Worm (Caenorhabditis elegans): ENCODE measurements around the gene C25E10.8.

The C25E10.8 gene

ce11 chrV:9016479-9016878 is 37.4 kb downstream of the C25E10.8 start, which contains the start of gene oac-40:
Gene oac-40, plus strand, starts transcription at chrV:9016779.
- no peak for TF ChIP-seq ceh-88 (GFP tag; IDR thresholded peaks at IDR 0.05)
- no peak for TF ChIP-seq jun-1 (tag; optimal IDR thresholded peaks at IDR 0.05)
- no peak for TF ChIP-seq zag-1 (tag; optimal IDR thresholded peaks at IDR 0.05)
- TF ChIP-seq lir-3 (tag; optimal IDR thresholded peaks at IDR 0.05; ENCODE audit: poor library complexity) = no peak
- no peak for TF ChIP-seq zip-4 (GFP tag; optimal IDR thresholded peaks at IDR 0.05)
- TF ChIP-seq swsn-7 (tag; optimal IDR thresholded peaks at IDR 0.05) = no peak
- no peak for TF ChIP-seq C34B4.2 (tag; optimal IDR thresholded peaks at IDR 0.05)
- no peak for TF ChIP-seq nhr-11 (tag; optimal IDR thresholded peaks at IDR 0.05)
- TF ChIP-seq isw-1 (GFP tag; IDR thresholded peaks at IDR 0.05) = no peak
- no peak for TF ChIP-seq nhr-12 (tag; optimal IDR thresholded peaks at IDR 0.05)
- TF ChIP-seq sptf-1 (tag; optimal IDR thresholded peaks at IDR 0.05) = no peak
- no peak for TF ChIP-seq ztf-4 (tag; optimal IDR thresholded peaks at IDR 0.05)
- no peak for TF ChIP-seq lin-15B (tag; optimal IDR thresholded peaks at IDR 0.05)

DNA sequence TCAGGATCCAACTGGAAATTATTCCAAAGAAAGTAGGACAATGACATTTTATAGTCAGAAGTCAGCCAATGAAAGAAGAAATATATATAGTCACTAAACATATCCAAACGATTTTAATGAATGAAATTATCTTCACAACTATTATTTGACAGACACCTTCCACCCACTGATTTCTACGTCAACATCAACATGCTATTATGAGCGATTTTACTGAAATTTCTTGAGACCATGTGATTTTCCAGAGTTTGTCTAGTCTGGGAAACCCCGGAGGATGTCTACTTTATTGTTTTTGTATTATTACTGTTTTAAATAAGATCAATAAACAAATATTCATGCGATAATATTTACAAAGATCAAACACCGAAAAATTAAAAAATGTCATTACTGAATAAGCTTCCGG is 38.3 kb downstream of the C25E10.8 start, which contains the start of gene srt-18:
srt-18 (minus strand) TSS at position 101 of the 400 bp plus-strand sequence.
- TF ChIP-seq fos-1 (tag; optimal IDR thresholded peaks at IDR 0.05) = no peak
- no peak for TF ChIP-seq hlh-17 (GFP tag; optimal IDR thresholded peaks at IDR 0.05; ENCODE audit: borderline replicate concordance)
- TF ChIP-seq nhr-12 (tag; optimal IDR thresholded peaks at IDR 0.05) = no peak
- no peak for TF ChIP-seq mef-2 (tag; optimal IDR thresholded peaks at IDR 0.05)
- no peak for TF ChIP-seq sox-4 (tag; optimal IDR thresholded peaks at IDR 0.05)

- TF ChIP-seq hlh-17 (GFP tag; optimal IDR thresholded peaks at IDR 0.05; ENCODE audit: borderline replicate concordance) (no peak), unc-62 (GFP tag; optimal IDR thresholded peaks at IDR 0.05) (no peak), lsy-2 (tag; optimal IDR thresholded peaks at IDR 0.05) (no peak), pag-3 (tag; optimal IDR thresholded peaks at IDR 0.05; ENCODE audit: borderline replicate concordance, insufficient read depth) (no peak), xbp-1 (tag; optimal IDR thresholded peaks at IDR 0.05) (no peak), efl-3 (GFP tag; optimal IDR thresholded peaks at IDR 0.05) (no peak), zip-4 (GFP tag; optimal IDR thresholded peaks at IDR 0.05) (no peak), zag-1 (tag; optimal IDR thresholded peaks at IDR 0.05) (no peak), snpc-4 (tag; optimal IDR thresholded peaks at IDR 0.05) (no peak), lin-13 (GFP tag; optimal IDR thresholded peaks at IDR 0.05) (no peak), tlp-1 (tag; optimal IDR thresholded peaks at IDR 0.05) (no peak), ceh-88 (GFP tag; IDR thresholded peaks at IDR 0.05) (no peak), aha-1 (tag; optimal IDR thresholded peaks at IDR 0.05) (no peak), sup-37 (GFP tag; optimal IDR thresholded peaks at IDR 0.05) (no peak), dpl-1 (GFP tag; optimal IDR thresholded peaks at IDR 0.05) (no peak), pax-3 (tag; optimal IDR thresholded peaks at IDR 0.05) (no peak), skn-1 (tag; optimal IDR thresholded peaks at IDR 0.05) (no peak), C04F5.9 (tag; optimal IDR thresholded peaks at IDR 0.05) (no peak), tbx-2 (tag; optimal IDR thresholded peaks at IDR 0.05) (no peak), nhr-71 (tag; optimal IDR thresholded peaks at IDR 0.05) (no peak)
These were observed 40.1 kb downstream of the C25E10.8 start, which contains the start of gene srh-201 for ce11 chrV:9013765-9014164. Gene srh-201, minus strand, starts transcription at chrV:9013865.

DNA sequence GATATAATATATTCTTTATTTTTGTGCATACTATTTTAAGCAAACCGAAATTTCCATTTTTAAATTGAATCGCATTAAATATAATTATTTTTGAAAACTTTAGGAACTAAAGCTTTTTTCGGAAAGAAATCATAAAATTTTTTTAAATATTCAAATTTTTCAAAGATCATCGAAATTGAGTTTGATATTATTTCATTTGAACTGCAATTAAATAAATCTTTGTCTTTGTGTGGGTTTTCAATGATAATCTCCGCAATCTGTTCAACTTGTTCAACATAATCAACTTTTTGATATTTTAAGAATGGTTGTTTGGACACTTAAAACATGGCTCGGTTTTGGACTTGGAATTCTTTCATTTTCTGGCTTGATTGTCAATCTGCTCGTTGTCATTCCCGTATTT is 44.7 kb downstream of the C25E10.8 start, which contains the start of gene srx-2:
srx-2 (plus strand) TSS at position 301 of the 400 bp plus-strand sequence.
- TF ChIP-seq nhr-47 (tag; optimal IDR thresholded peaks at IDR 0.05) (no peak), ces-1 (GFP tag; optimal IDR thresholded peaks at IDR 0.05) (no peak), rnt-1 (tag; optimal IDR thresholded peaks at IDR 0.05) (no peak), aha-1 (tag; optimal IDR thresholded peaks at IDR 0.05) (no peak), lin-14 (GFP tag; optimal IDR thresholded peaks at IDR 0.05) (no peak), lin-13 (GFP tag; optimal IDR thresholded peaks at IDR 0.05) (no peak), fkh-4 (tag; optimal IDR thresholded peaks at IDR 0.05; ENCODE audit: borderline replicate concordance) (no peak), fos-1 (tag; optimal IDR thresholded peaks at IDR 0.05) (no peak), lin-15B (tag; optimal IDR thresholded peaks at IDR 0.05) (no peak), xbp-1 (tag; optimal IDR thresholded peaks at IDR 0.05) (no peak), elt-2 (tag; optimal IDR thresholded peaks at IDR 0.05) (no peak), pag-3 (tag; optimal IDR thresholded peaks at IDR 0.05; ENCODE audit: borderline replicate concordance, insufficient read depth) (no peak), ztf-11 (tag; optimal IDR thresholded peaks at IDR 0.05) (no peak), elt-3 (tag; optimal IDR thresholded peaks at IDR 0.05) (no peak), mef-2 (tag; optimal IDR thresholded peaks at IDR 0.05) (no peak), tbx-2 (tag; optimal IDR thresholded peaks at IDR 0.05) (no peak), jun-1 (tag; optimal IDR thresholded peaks at IDR 0.05) (no peak), lsy-2 (tag; optimal IDR thresholded peaks at IDR 0.05) (no peak)

Data from whole organism, L1 larva.